Worm (Caenorhabditis elegans): ENCODE measurements around the gene Y62H9A.5.

Gene Y62H9A.5

DNA sequence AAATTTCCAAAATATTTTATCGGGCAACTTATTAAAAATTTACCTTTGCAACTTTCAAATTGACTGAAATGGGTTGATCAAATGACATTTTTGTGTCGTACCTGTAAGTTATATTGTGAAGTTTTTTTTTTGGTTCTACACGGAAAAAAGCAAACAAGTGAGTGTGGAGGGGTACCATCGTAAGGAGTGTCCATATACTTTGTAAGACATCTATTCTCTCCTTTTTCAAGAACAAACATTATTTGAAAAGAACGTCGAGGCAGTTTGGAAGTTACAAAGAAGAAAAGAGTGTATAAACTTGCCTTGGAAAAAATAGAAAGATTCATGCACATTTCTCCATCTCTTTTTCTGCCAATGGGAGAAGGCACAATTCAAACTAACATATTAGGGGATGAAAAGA lies 45.3 kb downstream of the Y62H9A.5 start, which contains the start of gene taf-7.1:
Gene taf-7.1, minus strand, starts transcription at position 101 of the 400 bp plus-strand sequence.
- TF ChIP-seq php-3 (GFP tag; IDR thresholded peaks at IDR 0.05), result no peak
- no peak for TF ChIP-seq lin-1 (GFP tag; IDR thresholded peaks at IDR 0.05)

Measured in whole organism, L4 larva.